Fruit fly (Drosophila melanogaster) whole organism, wandering third instar larva: Measurements from ENCODE around the gene Hs2st.

Source experiments
- Myc ChIP-seq: fragments of >200 bp; optimal IDR thresholded peaks from 2 replicates; lab custom pipeline; 2017
- br ChIP-seq: fragments of 200-800 bp; sonication (Bioruptor generic); optimal IDR thresholded peaks from 2 replicates; lab custom pipeline; 2016; ENCODE audit warnings: missing biosample characterization, missing genetic modification characterization
- h ChIP-seq: fragments of 200-800 bp; sonication (Bioruptor generic); optimal IDR thresholded peaks from 3 replicates; lab custom pipeline; 2016; ENCODE audit warnings: missing biosample characterization, mild to moderate bottlenecking, missing genetic modification characterization
- sage ChIP-seq: fragments of 200-800 bp; sonication (Bioruptor generic); optimal IDR thresholded peaks from 2 replicates; lab custom pipeline; 2016; ENCODE audit warnings: missing biosample characterization, mild to moderate bottlenecking, missing genetic modification characterization

- no peak for TF ChIP-seq sage (GFP tag; lab: Kevin White, UChicago)
- no peak for TF ChIP-seq br (GFP tag; lab: Kevin White, UChicago)
- no peak for TF ChIP-seq h (GFP tag; lab: Kevin White, UChicago)
- no peak for TF ChIP-seq Myc (lab: Kevin White, UChicago)
Measured at dm6 chr2L:19480406-19481334, 36.1 kb upstream of the Hs2st start.
